Fruit fly (Drosophila melanogaster): ENCODE data around the gene Manf.

Manf gene

DNA sequence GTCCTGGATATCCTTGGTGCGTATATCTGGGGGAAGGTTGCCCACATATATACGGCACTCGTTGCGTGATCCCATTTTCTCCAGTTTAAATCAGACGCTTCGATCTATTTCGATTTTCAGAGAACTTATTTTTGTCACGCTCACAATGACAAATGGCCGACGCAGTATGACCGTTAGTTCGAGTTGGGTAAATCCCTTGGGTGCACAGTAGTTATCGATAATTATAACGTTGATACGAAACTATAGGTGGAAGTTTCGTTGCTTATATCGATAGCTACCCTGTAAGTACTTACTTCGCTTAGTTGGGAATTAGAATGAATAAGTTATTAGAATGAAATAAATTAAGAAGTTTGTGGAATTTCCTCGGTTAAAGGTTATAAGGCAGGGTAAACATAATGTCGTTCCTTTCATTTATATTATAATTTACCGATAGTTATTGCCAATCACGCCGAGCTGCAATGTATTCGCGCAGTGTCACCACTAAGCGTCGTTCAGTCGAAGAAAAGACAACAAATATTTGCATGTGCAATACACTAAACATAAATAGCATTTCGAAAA is 7.3 kb upstream of the Manf start, which contains the start of the genes SF2 and pad (continued):
- TF ChIP-seq CG11504 (tag; optimal IDR thresholded peaks at IDR 0.05) (peak; percentile 79), Myb (GFP tag; optimal IDR thresholded peaks at IDR 0.05) (peak; percentile 56), CG12155 (GFP tag; optimal IDR thresholded peaks at IDR 0.05) (peak; percentile 81), pb (GFP tag; optimal IDR thresholded peaks at IDR 0.05) (no peak), croc (GFP tag; conservative IDR thresholded peaks at IDR 0.05) (peak; percentile 63), Blimp-1 (GFP tag; optimal IDR thresholded peaks at IDR 0.05) (no peak), CG14667 (GFP tag; IDR thresholded peaks at IDR 0.05) (no peak), Aef1 (GFP tag; IDR thresholded peaks at IDR 0.05) (peak; percentile 82; the same call in 2 of the 3 replicates), CG3281 (GFP tag; optimal IDR thresholded peaks at IDR 0.05) (peak; percentile 74), Doc2 (GFP tag; IDR thresholded peaks at IDR 0.05) (no peak), Sox102F (GFP tag; optimal IDR thresholded peaks at IDR 0.05) (no peak), CG14965 (GFP tag; optimal IDR thresholded peaks at IDR 0.05; ENCODE audit: borderline replicate concordance) (no peak), Lhr (GFP tag; optimal IDR thresholded peaks at IDR 0.05) (peak; percentile 52), Atf3 (GFP tag; optimal IDR thresholded peaks at IDR 0.05) (peak; percentile 79), CG5245 (GFP tag; optimal IDR thresholded peaks at IDR 0.05) (peak; percentile 7), repo (GFP tag; optimal IDR thresholded peaks at IDR 0.05) (no peak), dmrt11E (tag; optimal IDR thresholded peaks at IDR 0.05) (peak; percentile 70), exex (tag; optimal IDR thresholded peaks at IDR 0.05) (peak; percentile 52), CG2202 (tag; optimal IDR thresholded peaks at IDR 0.05) (peak; percentile 59), HLH4C (GFP tag; IDR thresholded peaks at IDR 0.05; ENCODE audit: partially characterized antibody) (peak; percentile 94), sc (optimal IDR thresholded peaks at IDR 0.05) (no peak), sc (GFP tag; optimal IDR thresholded peaks at IDR 0.05) (peak; percentile 34), CG17802 (tag; optimal IDR thresholded peaks at IDR 0.05) (no peak), CG10209 (GFP tag; optimal IDR thresholded peaks at IDR 0.05) (peak; percentile 71), CG4617 (GFP tag; optimal IDR thresholded peaks at IDR 0.05; ENCODE audit: borderline replicate concordance) (peak; percentile 68), CG17612 (GFP tag; IDR thresholded peaks at IDR 0.05) (no peak), sr (GFP tag; IDR thresholded peaks at IDR 0.05) (no peak), ranshi (GFP tag; IDR thresholded peaks at IDR 0.05) (peak; percentile 67; the same call in 1 of the 2 replicates), fd3F (GFP tag; optimal IDR thresholded peaks at IDR 0.05) (peak; percentile 65), hb (GFP tag; IDR thresholded peaks at IDR 0.05; ENCODE audit: partially characterized antibody) (peak; percentile 92), CG17568 (GFP tag; optimal IDR thresholded peaks at IDR 0.05) (peak; percentile 55), dimm (GFP tag; IDR thresholded peaks at IDR 0.05) (no peak), prd (optimal IDR thresholded peaks at IDR 0.05) (no peak), prd (GFP tag; IDR thresholded peaks at IDR 0.05) (peak; percentile 86), sens (GFP tag) (peak; percentile 98), Fer2 (tag; optimal IDR thresholded peaks at IDR 0.05) (peak; percentile 70), dati (GFP tag; IDR thresholded peaks at IDR 0.05) (no peak), caup (GFP tag; optimal IDR thresholded peaks at IDR 0.05; ENCODE audit: severe bottlenecking) (peak; percentile 69), Bdp1 (GFP tag; optimal IDR thresholded peaks at IDR 0.05) (peak; percentile 67), chif (GFP tag; optimal IDR thresholded peaks at IDR 0.05) (peak; percentile 68 to 79), Adf1 (GFP tag; IDR thresholded peaks at IDR 0.05) (peak; percentile 56), CG7987 (GFP tag; optimal IDR thresholded peaks at IDR 0.05) (no peak), usp (GFP tag; optimal IDR thresholded peaks at IDR 0.05) (no peak), CG12236 (GFP tag; optimal IDR thresholded peaks at IDR 0.05) (peak; percentile 16), Vsx1 (GFP tag; optimal IDR thresholded peaks at IDR 0.05) (peak; percentile 61), CG2678 (tag; optimal IDR thresholded peaks at IDR 0.05) (peak; percentile 83), HHEX (GFP tag; optimal IDR thresholded peaks at IDR 0.05) (peak; percentile 64), schlank (tag; optimal IDR thresholded peaks at IDR 0.05) (peak; percentile 30), Bteb2 (GFP tag; optimal IDR thresholded peaks at IDR 0.05) (peak; percentile 83), br (optimal IDR thresholded peaks at IDR 0.05) (no peak), slou (GFP tag; optimal IDR thresholded peaks at IDR 0.05) (peak; percentile 52)
